Fruit fly (Drosophila melanogaster): ENCODE results near the gene CG18675.

The CG18675 gene

DNA sequence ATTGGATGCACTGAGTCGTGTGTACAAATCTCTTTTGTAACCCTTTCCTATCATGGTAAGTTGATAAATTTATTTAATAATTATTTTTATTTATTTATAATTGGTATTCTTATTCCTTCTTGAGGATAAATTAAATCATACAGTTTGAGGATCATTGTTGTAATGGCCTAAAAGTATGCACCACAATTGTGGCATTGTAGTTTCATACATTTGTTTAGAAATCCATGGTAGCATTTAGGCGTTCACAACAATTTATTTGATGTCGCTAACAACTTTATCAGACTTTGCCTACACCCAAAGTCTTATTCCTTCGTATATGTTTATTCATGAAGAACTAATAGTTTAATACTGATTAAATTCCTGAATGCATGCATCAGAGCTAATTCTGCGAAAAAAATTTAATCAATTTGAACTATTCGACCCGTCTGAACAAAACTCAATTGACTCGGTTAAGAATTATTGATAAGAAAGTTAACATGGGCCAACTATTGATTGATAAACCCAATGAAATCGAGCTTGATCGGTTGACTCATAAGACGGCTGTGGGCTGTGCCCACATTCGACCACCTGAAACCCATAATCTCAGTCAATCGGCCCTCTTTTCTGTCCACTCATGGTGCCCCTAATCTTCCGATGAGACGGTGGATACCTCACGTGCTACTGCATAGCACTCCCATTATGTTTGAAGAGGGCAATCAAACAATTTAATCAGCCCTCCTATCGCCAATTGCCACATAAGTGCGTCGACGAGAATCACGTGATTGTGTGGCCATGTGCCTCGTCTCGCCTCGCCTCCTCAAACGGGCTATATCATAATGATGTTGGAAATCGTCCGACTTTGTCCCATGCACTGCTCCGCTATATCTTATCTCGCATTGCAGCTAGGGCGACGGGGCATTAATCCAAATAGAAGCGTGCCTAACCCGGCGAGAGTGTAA lies 45.9 kb downstream of the CG18675 start:
- TF ChIP-seq noc (tag; optimal IDR thresholded peaks at IDR 0.05) = no peak

- no peak for TF ChIP-seq noc (tag; optimal IDR thresholded peaks at IDR 0.05)
Observed at dm6 chr3L:4220679-4221078, 47.0 kb downstream of the CG18675 start.

- TF ChIP-seq noc (tag; optimal IDR thresholded peaks at IDR 0.05) = peak; percentile 74
Observed at dm6 chr3L:4221226-4221770, 47.6 kb downstream of the CG18675 start.

DNA sequence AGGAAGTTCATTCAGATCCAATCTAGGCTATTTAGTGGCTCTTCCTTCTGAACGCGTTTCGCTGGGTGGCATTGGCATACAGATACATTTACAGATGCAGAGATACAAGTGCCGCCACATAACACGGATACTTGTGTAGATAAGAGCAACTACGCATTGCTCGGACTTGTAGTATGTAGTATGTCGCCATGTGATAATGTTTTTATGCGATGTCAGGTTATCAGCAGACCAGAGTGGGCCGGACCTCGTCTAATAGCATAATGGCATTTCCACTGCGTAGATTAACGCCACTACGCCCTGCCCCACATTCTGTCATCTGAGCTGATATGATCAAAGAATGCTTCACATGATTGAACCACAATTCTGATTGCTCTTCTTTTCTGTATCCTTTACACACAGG lies 48.1 kb downstream of the CG18675 start:
- peak; percentile 41 for TF ChIP-seq noc (tag; optimal IDR thresholded peaks at IDR 0.05)

DNA sequence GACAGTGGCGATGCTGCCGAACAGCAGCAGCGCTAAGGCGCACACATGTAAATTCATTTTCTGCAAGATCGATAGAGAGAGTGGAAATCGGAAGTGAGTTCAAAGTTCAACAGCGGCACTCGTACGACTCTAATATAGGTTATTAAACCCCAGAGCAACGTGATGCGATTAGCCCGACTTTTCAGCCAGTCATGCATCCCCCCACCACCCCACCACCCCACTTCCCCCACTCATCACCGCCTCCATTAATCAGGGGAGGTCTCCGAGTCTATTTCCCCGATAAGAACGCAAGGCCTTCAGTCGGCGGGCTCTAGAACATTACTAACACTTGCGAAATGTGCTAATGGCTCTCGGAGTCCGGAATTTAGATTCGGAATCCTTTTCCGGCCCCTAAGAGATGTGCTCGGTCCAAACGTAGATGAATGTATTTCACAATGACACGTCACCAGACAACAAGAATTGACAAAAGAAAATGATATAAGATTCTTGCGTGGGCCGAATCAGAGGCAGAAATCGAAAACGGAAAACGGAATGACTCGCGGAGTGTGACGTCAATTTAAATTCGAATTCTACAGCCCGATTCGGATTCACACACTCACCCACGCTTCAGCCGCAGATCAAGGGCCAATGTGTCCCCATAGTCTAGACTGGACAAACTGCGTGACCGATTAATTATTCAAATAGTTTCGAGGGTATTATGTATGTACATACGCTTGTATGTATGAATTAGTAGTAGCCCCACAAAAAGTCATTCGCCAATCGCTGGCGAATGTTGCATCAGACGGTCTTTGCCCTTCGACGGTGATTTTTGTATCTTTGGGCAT lies 52.2 kb downstream of the CG18675 start:
- TF ChIP-seq noc (tag; optimal IDR thresholded peaks at IDR 0.05) = peak; percentile 7

DNA sequence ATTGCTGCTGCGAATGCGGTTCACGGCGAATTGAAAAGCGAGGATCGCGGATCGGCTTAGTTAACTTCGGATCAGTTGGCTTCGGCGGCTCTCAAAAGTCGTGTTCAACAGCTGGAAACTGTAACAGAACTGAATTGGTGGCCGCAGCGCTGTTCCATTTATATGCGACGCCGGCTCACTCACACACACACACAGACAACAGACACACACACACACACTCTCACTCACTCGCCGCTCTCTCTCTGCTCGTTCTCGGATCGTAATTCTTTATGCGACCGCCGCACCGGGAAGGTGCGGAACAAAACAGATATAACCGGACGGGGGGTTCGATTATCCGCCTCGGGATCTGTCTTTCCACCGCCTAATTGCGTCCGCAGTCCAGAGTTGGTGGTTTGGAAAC lies 53.5 kb downstream of the CG18675 start, which contains the start of gene CG46460:
Gene CG46460, minus strand, starts transcription at position 139 of the 400 bp plus-strand sequence.
- no peak for TF ChIP-seq noc (tag; optimal IDR thresholded peaks at IDR 0.05)

dm6 chr3L:4228187-4228836 lies 54.6 kb downstream of the CG18675 start:
- TF ChIP-seq noc (tag; optimal IDR thresholded peaks at IDR 0.05) = no peak

DNA sequence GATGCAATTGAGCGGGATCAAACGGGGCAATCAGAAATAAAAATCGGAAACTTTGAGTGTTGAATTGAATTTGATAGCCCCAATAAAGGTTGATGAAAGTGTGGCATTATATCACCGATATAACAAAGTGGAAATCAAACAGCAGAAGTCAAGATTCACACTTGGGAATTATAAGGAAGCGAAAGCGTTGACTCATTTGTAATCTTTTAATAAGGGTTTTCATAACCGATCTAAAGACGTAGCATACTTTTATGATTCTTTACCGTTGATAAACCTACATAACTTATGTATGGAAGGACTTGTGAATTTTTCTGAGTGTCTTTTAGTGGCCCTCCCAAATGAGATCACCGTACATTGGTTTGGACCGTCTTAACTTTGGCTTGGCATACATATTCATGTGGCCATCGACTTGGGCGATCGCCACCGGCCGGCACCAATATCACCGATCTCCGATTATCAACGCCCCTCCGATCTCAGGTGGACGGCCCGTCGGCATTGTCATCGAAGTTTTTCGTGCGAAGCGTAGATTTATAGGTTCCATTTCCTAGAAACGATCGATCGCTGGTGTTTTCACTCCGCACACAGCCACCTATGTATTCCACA lies 55.8 kb downstream of the CG18675 start:
- TF ChIP-seq noc (tag; optimal IDR thresholded peaks at IDR 0.05) = no peak

- no peak for TF ChIP-seq noc (tag; optimal IDR thresholded peaks at IDR 0.05)
Observed at dm6 chr3L:4230357-4230901, 56.7 kb downstream of the CG18675 start.

- TF ChIP-seq noc (tag; optimal IDR thresholded peaks at IDR 0.05) = no peak
Observed at dm6 chr3L:4231401-4232014, 57.8 kb downstream of the CG18675 start.

- no peak for TF ChIP-seq noc (tag; optimal IDR thresholded peaks at IDR 0.05)
Observed at dm6 chr3L:4232227-4232626, 58.5 kb downstream of the CG18675 start.

dm6 chr3L:4232724-4233367 lies 59.2 kb downstream of the CG18675 start:
- peak; percentile 50 for TF ChIP-seq noc (tag; optimal IDR thresholded peaks at IDR 0.05)

- no peak for TF ChIP-seq noc (tag; optimal IDR thresholded peaks at IDR 0.05)
Observed at dm6 chr3L:4233603-4234277, 60.1 kb downstream of the CG18675 start.

Measured in whole organism, larva.